Worm (Caenorhabditis elegans) whole organism, L3 larva: ENCODE results near the gene C06C3.7.
A peak's percentile ranks its signal among the peaks of the same experiment; 100 is the strongest.

Experiments
- R02D3.7 ChIP-seq: fragments of 150-350 bp; optimal IDR thresholded peaks from 2 replicates; lab custom pipeline; 2014; ENCODE audit warnings: missing biosample characterization, missing genetic modification characterization
- ZK546.5 ChIP-seq: sonication (generic microtip); optimal IDR thresholded peaks from 2 replicates; lab custom pipeline; 2017; ENCODE audit warnings: missing biosample characterization, missing genetic modification characterization
- ama-1 ChIP-seq: fragments of 150-350 bp; optimal IDR thresholded peaks from 2 replicates; lab custom pipeline; 2018
- ceh-16 ChIP-seq: sonication (generic microtip); optimal IDR thresholded peaks from 2 replicates; lab custom pipeline; 2017; ENCODE audit warnings: missing biosample characterization, missing genetic modification characterization
- ceh-28 ChIP-seq: fragments of 150-350 bp; optimal IDR thresholded peaks from 2 replicates; lab custom pipeline; 2014; ENCODE audit warnings: missing biosample characterization, missing genetic modification reagents, missing genetic modification characterization
- ceh-82 ChIP-seq: fragments of 150-350 bp; optimal IDR thresholded peaks from 2 replicates; lab custom pipeline; 2014; ENCODE audit warnings: missing biosample characterization, missing genetic modification characterization
- ceh-9 ChIP-seq: sonication (generic microtip); optimal IDR thresholded peaks from 2 replicates; lab custom pipeline; 2018; ENCODE audit warnings: missing biosample characterization, missing genetic modification characterization
- daf-12 ChIP-seq: fragments of 150-350 bp; optimal IDR thresholded peaks from 2 replicates; lab custom pipeline; 2014; ENCODE audit warnings: missing biosample characterization, missing genetic modification reagents, missing genetic modification characterization
- egl-27 ChIP-seq: sonication (generic microtip); optimal IDR thresholded peaks from 4 replicates; lab custom pipeline; 2017; ENCODE audit warnings: missing biosample characterization, missing genetic modification reagents, missing genetic modification characterization
- egl-5 ChIP-seq: fragments of 150-350 bp; optimal IDR thresholded peaks from 2 replicates; lab custom pipeline; 2017; ENCODE audit warnings: missing biosample characterization, missing genetic modification reagents, missing genetic modification characterization, inconsistent platforms
- elt-1 ChIP-seq: fragments of 150-350 bp; optimal IDR thresholded peaks from 2 replicates; lab custom pipeline; 2014; ENCODE audit warnings: missing biosample characterization, missing genetic modification characterization
- elt-2 ChIP-seq: sonication (generic microtip); optimal IDR thresholded peaks from 2 replicates; lab custom pipeline; 2016; ENCODE audit warnings: missing genetic modification reagents, mild to moderate bottlenecking, missing genetic modification characterization, missing compliant biosample characterization
- elt-3 ChIP-seq, 3 experiments: fragments of 150-350 bp in 1 of 3; sonication (generic microtip) in 2 of 3; optimal IDR thresholded peaks; 2 replicates in 2 of 3; 4 replicates in 1 of 3; lab custom pipeline; 2014 to 2017; ENCODE audit warnings: missing biosample characterization in 3 of 3, missing genetic modification characterization in 3 of 3
- eor-1 ChIP-seq, 2 experiments: fragments of 150-350 bp; optimal IDR thresholded peaks; 2 replicates each; lab custom pipeline; 2014 to 2018; ENCODE audit warnings: missing biosample characterization in 2 of 2, missing genetic modification characterization in 2 of 2
- fkh-10 ChIP-seq: sonication (generic microtip); optimal IDR thresholded peaks from 2 replicates; lab custom pipeline; 2017; ENCODE audit warnings: missing biosample characterization, missing genetic modification reagents, missing genetic modification characterization
- fos-1 ChIP-seq: fragments of 150-350 bp; optimal IDR thresholded peaks from 2 replicates; lab custom pipeline; 2014; ENCODE audit warnings: missing biosample characterization, missing genetic modification characterization
- hmg-11 ChIP-seq: sonication (generic microtip); optimal IDR thresholded peaks from 2 replicates; lab custom pipeline; 2016; ENCODE audit warnings: missing genetic modification characterization, missing compliant biosample characterization
- jun-1 ChIP-seq: fragments of 150-350 bp; optimal IDR thresholded peaks from 2 replicates; lab custom pipeline; 2014; ENCODE audit warnings: missing biosample characterization, missing genetic modification reagents, missing genetic modification characterization
- lin-15B ChIP-seq: fragments of 150-350 bp; optimal IDR thresholded peaks from 2 replicates; lab custom pipeline; 2014; ENCODE audit warnings: missing biosample characterization, missing genetic modification characterization
- lin-39 ChIP-seq: fragments of 150-350 bp; optimal IDR thresholded peaks from 2 replicates; lab custom pipeline; 2018; ENCODE audit warnings: missing biosample characterization, missing genetic modification reagents, missing genetic modification characterization
- lsy-12 ChIP-seq: sonication (generic microtip); optimal IDR thresholded peaks from 2 replicates; lab custom pipeline; 2016; ENCODE audit warnings: mild to moderate bottlenecking, missing genetic modification characterization, missing compliant biosample characterization
- mdl-1 ChIP-seq: fragments of 150-350 bp; optimal IDR thresholded peaks from 2 replicates; lab custom pipeline; 2014; ENCODE audit warnings: missing biosample characterization, missing genetic modification characterization
- nfya-1 ChIP-seq: sonication (generic microtip); optimal IDR thresholded peaks from 2 replicates; lab custom pipeline; 2017; ENCODE audit warnings: missing genetic modification characterization, mild to moderate bottlenecking, missing compliant biosample characterization, antibody characterized with exemption, moderate library complexity; ENCODE audit not compliant: insufficient read depth
- nhr-11 ChIP-seq: fragments of 150-350 bp; optimal IDR thresholded peaks from 2 replicates; lab custom pipeline; 2014; ENCODE audit warnings: missing biosample characterization, missing genetic modification characterization
- nhr-12 ChIP-seq: fragments of 150-350 bp; optimal IDR thresholded peaks from 2 replicates; lab custom pipeline; 2014; ENCODE audit warnings: missing biosample characterization, missing genetic modification characterization
- nhr-23 ChIP-seq: fragments of 150-350 bp; optimal IDR thresholded peaks from 2 replicates; lab custom pipeline; 2014; ENCODE audit warnings: missing biosample characterization, missing genetic modification reagents, missing genetic modification characterization
- nhr-237 ChIP-seq: fragments of 150-350 bp; optimal IDR thresholded peaks from 2 replicates; lab custom pipeline; 2014; ENCODE audit warnings: missing biosample characterization, missing genetic modification characterization
- nhr-25 ChIP-seq: sonication (generic microtip); optimal IDR thresholded peaks from 2 replicates; lab custom pipeline; 2017; ENCODE audit warnings: missing biosample characterization, missing genetic modification characterization
- nhr-28 ChIP-seq: fragments of 150-350 bp; optimal IDR thresholded peaks from 2 replicates; lab custom pipeline; 2014; ENCODE audit warnings: missing biosample characterization, missing genetic modification characterization
- nhr-43 ChIP-seq: sonication (generic microtip); optimal IDR thresholded peaks from 2 replicates; lab custom pipeline; 2016; ENCODE audit warnings: mild to moderate bottlenecking, missing genetic modification characterization, missing compliant biosample characterization; ENCODE audit not compliant: poor library complexity, severe bottlenecking
- nhr-67 ChIP-seq: fragments of 150-350 bp; optimal IDR thresholded peaks from 2 replicates; lab custom pipeline; 2014; ENCODE audit warnings: missing biosample characterization, missing genetic modification characterization
- nhr-76 ChIP-seq: fragments of 150-350 bp; sonication (generic microtip); optimal IDR thresholded peaks from 5 replicates; lab custom pipeline; 2014; ENCODE audit warnings: missing biosample characterization, missing genetic modification characterization
- pha-4 ChIP-seq: fragments of 150-350 bp; optimal IDR thresholded peaks from 2 replicates; lab custom pipeline; 2014; ENCODE audit warnings: missing biosample characterization, missing genetic modification reagents, missing genetic modification characterization
- pqm-1 ChIP-seq: fragments of 150-350 bp; optimal IDR thresholded peaks from 2 replicates; lab custom pipeline; 2017; ENCODE audit warnings: missing biosample characterization, missing genetic modification characterization, inconsistent platforms
- sea-2 ChIP-seq: fragments of 150-350 bp; sonication (generic microtip); optimal IDR thresholded peaks from 4 replicates; lab custom pipeline; 2014; ENCODE audit warnings: missing biosample characterization, missing genetic modification reagents, missing genetic modification characterization
- snpc-4 ChIP-seq: fragments of 150-350 bp; optimal IDR thresholded peaks from 2 replicates; lab custom pipeline; 2014; ENCODE audit warnings: missing biosample characterization, missing genetic modification characterization
- tbx-2 ChIP-seq: sonication (generic microtip); optimal IDR thresholded peaks from 2 replicates; lab custom pipeline; 2016; ENCODE audit warnings: mild to moderate bottlenecking, missing genetic modification characterization, missing compliant biosample characterization
- unc-62 ChIP-seq: fragments of 150-350 bp; sonication (generic microtip); optimal IDR thresholded peaks from 4 replicates; lab custom pipeline; 2014; ENCODE audit warnings: missing biosample characterization, missing genetic modification reagents, missing genetic modification characterization
- zag-1 ChIP-seq: fragments of 150-350 bp; optimal IDR thresholded peaks from 2 replicates; lab custom pipeline; 2014; ENCODE audit warnings: missing biosample characterization, missing genetic modification characterization
- ztf-11 ChIP-seq: fragments of 150-350 bp; optimal IDR thresholded peaks from 2 replicates; lab custom pipeline; 2014; ENCODE audit warnings: missing biosample characterization, missing genetic modification characterization

The C06C3.7 gene

DNA sequence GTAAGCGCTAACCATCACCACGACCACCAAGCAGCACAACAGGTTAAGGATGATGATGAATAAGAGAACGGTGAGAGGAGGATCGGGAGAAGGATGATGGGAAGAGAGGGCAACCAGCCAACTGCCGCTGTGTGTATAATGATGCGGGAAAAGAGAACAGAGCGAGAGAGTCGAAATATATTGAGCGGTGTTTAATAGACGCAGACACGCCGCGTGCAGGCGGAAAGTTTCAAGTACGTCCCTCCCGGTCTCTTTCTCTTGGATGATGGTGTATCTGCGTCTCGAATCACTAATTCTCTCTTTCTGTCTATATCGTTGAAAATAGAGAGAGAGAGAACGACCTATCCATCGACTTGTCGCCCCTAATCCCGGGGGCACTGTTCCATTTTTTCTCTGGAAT is 28.6 kb upstream of the C06C3.7 start:
- TF ChIP-seq nhr-23 (tag; lab: Kevin White, UChicago) (peak; percentile 77), nhr-43 (tag; lab: Kevin White, UChicago) (peak; percentile 58), mdl-1 (tag; lab: Kevin White, UChicago) (peak; percentile 6), nhr-67 (tag; lab: Kevin White, UChicago) (no peak), nhr-28 (no peak), elt-1 (tag; lab: Kevin White, UChicago) (no peak), tbx-2 (tag; lab: Kevin White, UChicago) (peak; percentile 3), nhr-12 (tag; lab: Kevin White, UChicago) (no peak), zag-1 (tag; lab: Kevin White, UChicago) (no peak), elt-3 (tag; optimal IDR thresholded peaks at IDR 0.05; lab: Kevin White, UChicago) (no peak), lsy-12 (tag; lab: Kevin White, UChicago) (peak; percentile 8), egl-27 (tag; lab: Kevin White, UChicago) (no peak), ceh-28 (tag; lab: Kevin White, UChicago) (peak; percentile 43), jun-1 (tag; lab: Kevin White, UChicago) (no peak), daf-12 (tag; lab: Kevin White, UChicago) (no peak), ceh-9 (tag; lab: Kevin White, UChicago) (no peak), sea-2 (GFP tag; lab: Kevin White, UChicago) (no peak), lin-39 (tag; lab: Kevin White, UChicago) (peak; percentile 63), nfya-1 (peak; percentile 70), fos-1 (no peak), ama-1 (lab: Kevin White, UChicago) (no peak), pha-4 (tag; lab: Kevin White, UChicago) (peak; percentile 32), nhr-25 (tag; lab: Kevin White, UChicago) (no peak), egl-5 (tag; lab: Kevin White, UChicago) (peak; percentile 66), lin-15B (tag; lab: Kevin White, UChicago) (peak; percentile 27), nhr-237 (tag; lab: Kevin White, UChicago) (no peak), nhr-76 (tag; lab: Kevin White, UChicago) (no peak), R02D3.7 (peak; percentile 27), hmg-11 (tag; lab: Kevin White, UChicago) (peak; percentile 74), ceh-82 (tag; lab: Kevin White, UChicago) (no peak), snpc-4 (peak; percentile 64), ZK546.5 (tag; lab: Kevin White, UChicago) (no peak), elt-2 (tag; lab: Kevin White, UChicago) (peak; percentile 16)

DNA sequence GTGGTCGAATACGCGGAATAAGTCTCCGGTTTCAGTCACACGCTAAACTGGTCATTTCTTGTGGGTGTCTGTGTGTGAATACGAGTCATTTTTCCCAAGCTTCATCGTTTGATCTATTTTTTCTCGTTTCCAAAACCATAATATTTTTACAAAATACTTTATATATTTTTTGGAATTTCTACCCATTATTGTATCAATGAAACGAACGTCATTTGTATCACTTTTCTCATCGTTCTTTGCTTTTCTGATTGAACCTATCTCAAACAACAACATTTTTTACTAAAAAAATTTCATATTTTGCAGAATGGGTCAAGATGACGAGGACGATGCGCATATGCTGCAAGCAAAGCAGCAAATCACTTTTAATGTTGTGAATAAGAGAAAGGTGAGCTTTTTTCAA is 27.1 kb upstream of the C06C3.7 start, which contains the start of gene mel-11:
Gene mel-11 (plus strand): TSS at position 301 of the 400 bp plus-strand sequence.
- no peak for TF ChIP-seq nfya-1
- no peak for TF ChIP-seq elt-2 (tag; lab: Kevin White, UChicago)
- TF ChIP-seq unc-62 = no peak
- TF ChIP-seq eor-1 (tag; optimal IDR thresholded peaks at IDR 0.05; lab: Kevin White, UChicago) = no peak
- no peak for TF ChIP-seq egl-27 (tag; lab: Kevin White, UChicago)
- TF ChIP-seq nhr-23 (tag; lab: Kevin White, UChicago) = no peak
- TF ChIP-seq ztf-11 (tag; lab: Kevin White, UChicago) = no peak
- no peak for TF ChIP-seq ceh-16
- TF ChIP-seq sea-2 (GFP tag; lab: Kevin White, UChicago) = no peak
- no peak for TF ChIP-seq nhr-28
- TF ChIP-seq snpc-4 = no peak
- no peak for TF ChIP-seq nhr-76 (tag; lab: Kevin White, UChicago)

DNA sequence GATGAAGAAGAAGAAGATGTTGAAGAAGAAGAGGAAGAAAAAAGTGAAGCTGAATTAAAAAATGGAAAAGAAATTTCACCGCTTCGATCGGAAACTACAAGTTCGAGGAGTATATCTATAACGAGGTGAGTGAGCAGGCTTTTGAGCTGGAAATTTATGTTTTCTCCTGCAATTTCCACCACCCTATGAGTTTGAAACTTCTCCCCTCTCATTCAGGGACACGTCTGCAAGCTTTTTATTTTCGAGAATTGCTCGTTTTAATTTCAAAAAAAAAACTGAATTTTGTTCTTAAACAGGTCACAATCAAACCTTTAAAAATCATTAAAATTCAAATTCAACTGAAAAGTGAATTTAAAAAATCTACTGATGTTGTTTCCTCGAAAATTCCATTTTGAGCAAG is 23.1 kb upstream of the C06C3.7 start:
- TF ChIP-seq hmg-11 (tag; lab: Kevin White, UChicago) = no peak
- TF ChIP-seq pqm-1 (tag; lab: Kevin White, UChicago) = no peak
- TF ChIP-seq fkh-10 (GFP tag; lab: Kevin White, UChicago) = no peak
- no peak for TF ChIP-seq nfya-1
- TF ChIP-seq jun-1 (tag; lab: Kevin White, UChicago) = no peak
- TF ChIP-seq nhr-11 = no peak
- TF ChIP-seq lin-15B (tag; lab: Kevin White, UChicago) = no peak
- TF ChIP-seq R02D3.7 = no peak
- no peak for TF ChIP-seq ZK546.5 (tag; lab: Kevin White, UChicago)
- no peak for TF ChIP-seq egl-5 (tag; lab: Kevin White, UChicago)
- TF ChIP-seq lin-39 (tag; lab: Kevin White, UChicago) = no peak
- no peak for TF ChIP-seq eor-1 (tag; optimal IDR thresholded peaks at IDR 0.05; lab: Kevin White, UChicago)
- TF ChIP-seq zag-1 (tag; lab: Kevin White, UChicago) = no peak
